Worm (Caenorhabditis elegans): ENCODE results near the gene mep-1.
A peak's percentile ranks its signal among the peaks of the same experiment; 100 is the strongest.

The mep-1 gene

DNA sequence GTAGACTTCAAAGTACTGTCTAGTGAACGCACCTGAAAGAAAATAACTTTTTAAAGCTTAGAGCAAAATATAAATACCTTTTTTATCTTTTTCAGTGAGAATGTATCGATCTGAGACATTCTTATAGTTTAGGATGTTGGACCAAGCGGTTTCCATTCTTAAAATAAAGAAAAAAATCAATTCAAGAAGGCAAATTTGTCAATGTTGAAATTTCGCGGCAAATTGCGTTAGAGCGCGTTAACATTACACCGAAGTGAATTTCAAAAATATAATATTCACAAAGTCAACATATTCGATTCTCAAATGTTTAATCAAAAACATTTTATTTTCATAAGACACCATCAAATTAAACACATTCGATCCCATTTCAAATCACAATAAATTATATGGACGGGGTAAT, 37.2 kb downstream of the mep-1 start, which contains the start of gene F12F6.7:
Gene F12F6.7, minus strand, starts transcription at position 157 of the 400 bp plus-strand sequence.
- TF ChIP-seq efl-1 (GFP tag; optimal IDR thresholded peaks at IDR 0.05) (peak; percentile 5), hrde-1 (tag; optimal IDR thresholded peaks at IDR 0.05; ENCODE audit: borderline replicate concordance) (peak; percentile 37), ztf-22 (GFP tag; optimal IDR thresholded peaks at IDR 0.05) (no peak), tbx-9 (tag; optimal IDR thresholded peaks at IDR 0.05; ENCODE audit: borderline replicate concordance) (no peak), F39B2.1 (GFP tag; IDR thresholded peaks at IDR 0.05) (0 out of 2 replicates have a peak, but pooled peaks have one; percentile 35)

- 0 out of 2 replicates have a peak, but pooled peaks have one; percentile 11 for TF ChIP-seq ekl-4 (GFP tag; IDR thresholded peaks at IDR 0.05)
- no peak for TF ChIP-seq lir-1 (GFP tag; conservative IDR thresholded peaks at IDR 0.05)
Observed at ce11 chrIV:11563090-11563489, 38.6 kb downstream of the mep-1 start.

- peak; percentile 82 for TF ChIP-seq zfh-2 (GFP tag; conservative IDR thresholded peaks at IDR 0.05)
- peak; percentile 92 for TF ChIP-seq egrh-3 (GFP tag; IDR thresholded peaks at IDR 0.05)
- TF ChIP-seq Y53F4B.3 (GFP tag; IDR thresholded peaks at IDR 0.05), result no peak
- TF ChIP-seq nfyb-1 (GFP tag; IDR thresholded peaks at IDR 0.05), result peak; percentile 17; the same call in 1 of the 2 replicates
Observed at ce11 chrIV:11565022-11565421, 40.6 kb downstream of the mep-1 start.

ce11 chrIV:11566146-11566545, 41.7 kb downstream of the mep-1 start, which contains the start of gene sec-24.1:
TSS of gene sec-24.1 (minus strand) at chrIV:11566194.
- no peak for TF ChIP-seq snpc-1.1 (tag; optimal IDR thresholded peaks at IDR 0.05; ENCODE audit: insufficient read depth)
- no peak for TF ChIP-seq F10E7.11 (tag; optimal IDR thresholded peaks at IDR 0.05)
- TF ChIP-seq F55B11.4 (tag; optimal IDR thresholded peaks at IDR 0.05; ENCODE audit: borderline replicate concordance, insufficient read depth), result no peak
- peak; percentile 47; the same call in 1 of the 2 replicates for TF ChIP-seq ekl-4 (GFP tag; IDR thresholded peaks at IDR 0.05)
- TF ChIP-seq nhr-27 (tag; optimal IDR thresholded peaks at IDR 0.05), result no peak
- no peak for TF ChIP-seq B0035.1 (tag; optimal IDR thresholded peaks at IDR 0.05)
- 0 out of 2 replicates have a peak, but pooled peaks have one; percentile 32 for TF ChIP-seq egrh-3 (GFP tag; IDR thresholded peaks at IDR 0.05)
- peak; percentile 86 for TF ChIP-seq lin-54 (GFP tag; optimal IDR thresholded peaks at IDR 0.05)
- peak; percentile 18 for TF ChIP-seq ztf-26 (tag; optimal IDR thresholded peaks at IDR 0.05)
- TF ChIP-seq Y67H2A.10 (GFP tag; conservative IDR thresholded peaks at IDR 0.05), result no peak
- peak; percentile 54; the same call in 1 of the 2 replicates for TF ChIP-seq attf-3 (GFP tag; conservative IDR thresholded peaks at IDR 0.05)
- TF ChIP-seq ztf-22 (GFP tag; optimal IDR thresholded peaks at IDR 0.05), result no peak
- no peak for TF ChIP-seq F52B5.7 (tag; optimal IDR thresholded peaks at IDR 0.05)
- peak; percentile 59; the same call in 1 of the 2 replicates for TF ChIP-seq nfyb-1 (GFP tag; IDR thresholded peaks at IDR 0.05)
- TF ChIP-seq somi-1 (GFP tag; optimal IDR thresholded peaks at IDR 0.05), result no peak
- no peak for TF ChIP-seq T26A5.8 (tag; optimal IDR thresholded peaks at IDR 0.05)
- no peak for TF ChIP-seq nfya-1 (tag; optimal IDR thresholded peaks at IDR 0.05; ENCODE audit: borderline replicate concordance, insufficient read depth)
- TF ChIP-seq ceh-100 (GFP tag; IDR thresholded peaks at IDR 0.05), result peak; percentile 57; the same call in 1 of the 2 replicates
- TF ChIP-seq madf-8 (GFP tag; conservative IDR thresholded peaks at IDR 0.05), result no peak
- TF ChIP-seq Y53G8AR.9 (GFP tag; conservative IDR thresholded peaks at IDR 0.05), result peak; percentile 82
- peak; percentile 51 for TF ChIP-seq efl-1 (GFP tag; optimal IDR thresholded peaks at IDR 0.05)
- TF ChIP-seq C17E4.6 (GFP tag; IDR thresholded peaks at IDR 0.05), result peak; percentile 15; the same call in 1 of the 2 replicates
- TF ChIP-seq lin-35 (GFP tag; optimal IDR thresholded peaks at IDR 0.05), result peak in 1 of 3 experiments; percentile 94
- TF ChIP-seq hmg-20 (GFP tag; IDR thresholded peaks at IDR 0.05), result no peak
- no peak for TF ChIP-seq bed-1 (GFP tag; IDR thresholded peaks at IDR 0.05)
- no peak for TF ChIP-seq K11D2.4 (GFP tag; IDR thresholded peaks at IDR 0.05)
- TF ChIP-seq hmg-1.2 (GFP tag; IDR thresholded peaks at IDR 0.05), result peak; percentile 95
- no peak for TF ChIP-seq T07F8.4 (tag; optimal IDR thresholded peaks at IDR 0.05)
- TF ChIP-seq dox-1 (GFP tag; IDR thresholded peaks at IDR 0.05), result peak; percentile 75
- no peak for TF ChIP-seq ztf-28 (GFP tag; IDR thresholded peaks at IDR 0.05)
- TF ChIP-seq ceh-40 (GFP tag; IDR thresholded peaks at IDR 0.05), result no peak
- no peak for TF ChIP-seq bed-2 (GFP tag; IDR thresholded peaks at IDR 0.05)
- peak; percentile 49 for TF ChIP-seq ceh-27 (GFP tag; optimal IDR thresholded peaks at IDR 0.05)
- peak; percentile 79 for TF ChIP-seq F23B12.7 (tag; optimal IDR thresholded peaks at IDR 0.05; ENCODE audit: insufficient read depth)
- TF ChIP-seq Y53F4B.3 (GFP tag; IDR thresholded peaks at IDR 0.05), result no peak; the same call in 1 of the 2 replicates
- TF ChIP-seq D2030.7 (GFP tag; IDR thresholded peaks at IDR 0.05), result peak; percentile 63

Data from whole organism, young adult.